Worm (Caenorhabditis elegans) whole organism, L4 larva: ENCODE measurements around the gene chpf-1.

Source experiments
- D1046.2 ChIP-seq: fragments of 200-800 bp; sonication (Bioruptor generic); IDR thresholded peaks from 2 replicates; pipeline ENCODE4 v1.3.6; 2022; ENCODE audit warnings: missing genetic modification characterization, missing compliant biosample characterization
- F26F4.8 ChIP-seq: fragments of 200-800 bp; sonication (Bioruptor generic); conservative IDR thresholded peaks from 2 replicates; pipeline ENCODE4 v1.3.6; 2022; ENCODE audit warnings: missing genetic modification characterization, missing compliant biosample characterization
- F37D6.2 ChIP-seq: sonication (generic microtip); optimal IDR thresholded peaks from 2 replicates; lab custom pipeline; 2016; ENCODE audit warnings: mild to moderate bottlenecking, missing genetic modification characterization, missing compliant biosample characterization
- F49E8.2 ChIP-seq: sonication (generic microtip); optimal IDR thresholded peaks from 2 replicates; lab custom pipeline; 2016; ENCODE audit warnings: missing compliant biosample characterization, mild to moderate bottlenecking, missing genetic modification characterization, borderline replicate concordance
- R02D3.7 ChIP-seq: fragments of 150-350 bp; sonication (generic microtip); optimal IDR thresholded peaks from 3 replicates; lab custom pipeline; 2014; ENCODE audit warnings: missing biosample characterization, missing genetic modification characterization
- Y105C5A.15 ChIP-seq: fragments of 200-800 bp; sonication (Bioruptor generic); IDR thresholded peaks from 2 replicates; pipeline ENCODE4 v1.3.6; 2022; ENCODE audit warnings: missing genetic modification characterization, missing compliant biosample characterization
- Y48G9A.11 ChIP-seq: fragments of 200-800 bp; sonication (Bioruptor generic); IDR thresholded peaks from 2 replicates; pipeline ENCODE4 v1.3.6; 2022; ENCODE audit warnings: missing genetic modification reagents, missing genetic modification characterization, missing compliant biosample characterization
- aly-2 ChIP-seq: sonication (generic microtip); optimal IDR thresholded peaks from 2 replicates; lab custom pipeline; 2018; ENCODE audit warnings: missing biosample characterization, missing genetic modification characterization
- ama-1 ChIP-seq: fragments of 150-350 bp; optimal IDR thresholded peaks from 2 replicates; lab custom pipeline; 2014; ENCODE audit warnings: inconsistent platforms, mixed read lengths
- arid-1 ChIP-seq: fragments of 200-800 bp; sonication (Bioruptor generic); conservative IDR thresholded peaks from 2 replicates; pipeline ENCODE4 v1.3.6; 2022; ENCODE audit warnings: missing genetic modification reagents, missing genetic modification characterization, missing compliant biosample characterization
- ceh-20 ChIP-seq: fragments of 200-800 bp; sonication (Bioruptor generic); IDR thresholded peaks from 2 replicates; pipeline ENCODE4 v1.3.6; 2022; ENCODE audit warnings: missing genetic modification reagents, missing genetic modification characterization, missing compliant biosample characterization
- ceh-28 ChIP-seq: fragments of 150-350 bp; optimal IDR thresholded peaks from 2 replicates; lab custom pipeline; 2014; ENCODE audit warnings: missing biosample characterization, missing genetic modification reagents, missing genetic modification characterization
- ceh-32 ChIP-seq: sonication (generic microtip); optimal IDR thresholded peaks from 2 replicates; lab custom pipeline; 2016; ENCODE audit warnings: mild to moderate bottlenecking, missing genetic modification characterization, missing compliant biosample characterization; ENCODE audit not compliant: poor library complexity
- ceh-62 ChIP-seq: sonication (generic microtip); optimal IDR thresholded peaks from 2 replicates; lab custom pipeline; 2017; ENCODE audit warnings: missing biosample characterization, missing genetic modification characterization
- ceh-82 ChIP-seq: sonication (generic microtip); optimal IDR thresholded peaks from 2 replicates; lab custom pipeline; 2017; ENCODE audit warnings: missing biosample characterization, missing genetic modification characterization
- ces-1 ChIP-seq: fragments of 150-350 bp; sonication (generic microtip); optimal IDR thresholded peaks from 4 replicates; lab custom pipeline; 2014; ENCODE audit warnings: missing biosample characterization, missing genetic modification reagents, missing genetic modification characterization
- daf-12 ChIP-seq: fragments of 150-350 bp; optimal IDR thresholded peaks from 2 replicates; lab custom pipeline; 2014; ENCODE audit warnings: missing biosample characterization, missing genetic modification reagents, missing genetic modification characterization
- daf-8 ChIP-seq: fragments of 200-800 bp; sonication (Bioruptor generic); IDR thresholded peaks from 2 replicates; pipeline ENCODE4 v1.3.6; 2022; ENCODE audit warnings: missing genetic modification characterization, missing compliant biosample characterization
- dmd-6 ChIP-seq: fragments of 200-800 bp; sonication (Bioruptor generic); IDR thresholded peaks from 2 replicates; pipeline ENCODE4 v1.3.6; 2022; ENCODE audit warnings: missing genetic modification reagents, missing genetic modification characterization, missing compliant biosample characterization
- dmd-9 ChIP-seq: fragments of 200-800 bp; sonication (Bioruptor generic); IDR thresholded peaks from 2 replicates; pipeline ENCODE4 v1.3.6; 2022; ENCODE audit warnings: missing genetic modification reagents, missing genetic modification characterization, missing compliant biosample characterization
- dpl-1 ChIP-seq: fragments of 150-350 bp; optimal IDR thresholded peaks from 2 replicates; lab custom pipeline; 2014; ENCODE audit warnings: missing biosample characterization, missing genetic modification reagents, missing genetic modification characterization
- duxl-1 ChIP-seq: sonication (generic microtip); optimal IDR thresholded peaks from 2 replicates; lab custom pipeline; 2016; ENCODE audit warnings: mild to moderate bottlenecking, missing genetic modification characterization, moderate library complexity, missing compliant biosample characterization; ENCODE audit not compliant: poor library complexity
- gei-8 ChIP-seq: fragments of 200-800 bp; sonication (Bioruptor generic); optimal IDR thresholded peaks from 2 replicates; lab custom pipeline; 2018; ENCODE audit warnings: mild to moderate bottlenecking, missing genetic modification characterization, missing compliant biosample characterization
- hif-1 ChIP-seq, 2 experiments: sonication (generic microtip); optimal IDR thresholded peaks; 2 replicates each; lab custom pipeline; 2016 to 2017; ENCODE audit warnings: missing compliant biosample characterization in 2 of 2, missing genetic modification characterization in 2 of 2, missing genetic modification reagents in 2 of 2, missing genotype in 2 of 2, mild to moderate bottlenecking in 1 of 2
- hlh-11 ChIP-seq: fragments of 200-800 bp; sonication (Bioruptor generic); optimal IDR thresholded peaks from 2 replicates; lab custom pipeline; 2018; ENCODE audit warnings: mild to moderate bottlenecking, missing genetic modification characterization, missing compliant biosample characterization
- hlh-30 ChIP-seq: sonication (generic microtip); optimal IDR thresholded peaks from 2 replicates; lab custom pipeline; 2017; ENCODE audit warnings: antibody characterized with exemption, mild to moderate bottlenecking, missing genetic modification characterization, missing compliant biosample characterization; ENCODE audit not compliant: insufficient read depth
- jun-1 ChIP-seq: fragments of 150-350 bp; optimal IDR thresholded peaks from 2 replicates; lab custom pipeline; 2014; ENCODE audit warnings: missing biosample characterization, missing genetic modification reagents, missing genetic modification characterization
- lim-7 ChIP-seq: fragments of 200-800 bp; sonication (Bioruptor generic); IDR thresholded peaks from 2 replicates; pipeline ENCODE4 v1.3.6; 2022; ENCODE audit warnings: missing genetic modification characterization, missing compliant biosample characterization
- lin-15B ChIP-seq: fragments of 150-350 bp; sonication (generic microtip); optimal IDR thresholded peaks from 3 replicates; lab custom pipeline; 2014; ENCODE audit warnings: missing biosample characterization, missing genetic modification characterization
- lin-39 ChIP-seq: fragments of 150-350 bp; optimal IDR thresholded peaks from 2 replicates; lab custom pipeline; 2014; ENCODE audit warnings: missing biosample characterization, missing genetic modification reagents, missing genetic modification characterization
- lsy-2 ChIP-seq, 2 experiments: fragments of 150-350 bp in 1 of 2; sonication (generic microtip) in 1 of 2; optimal IDR thresholded peaks; 2 replicates each; lab custom pipeline; 2014 to 2017; ENCODE audit warnings: missing biosample characterization in 2 of 2, missing genetic modification characterization in 2 of 2
- mdl-1 ChIP-seq, 2 experiments: fragments of 150-350 bp in 1 of 2; sonication (generic microtip) in 1 of 2; optimal IDR thresholded peaks; 2 replicates each; lab custom pipeline; 2014 to 2017; ENCODE audit warnings: missing biosample characterization in 2 of 2, missing genetic modification characterization in 2 of 2
- mep-1 ChIP-seq: fragments of 150-350 bp; sonication (generic microtip); optimal IDR thresholded peaks from 3 replicates; lab custom pipeline; 2014; ENCODE audit warnings: missing biosample characterization, missing genetic modification characterization
- mes-2 ChIP-seq: sonication (generic microtip); optimal IDR thresholded peaks from 2 replicates; lab custom pipeline; 2016; ENCODE audit warnings: missing genotype, mild to moderate bottlenecking, missing genetic modification characterization, missing compliant biosample characterization; ENCODE audit not compliant: poor library complexity, severe bottlenecking
- nhr-10 ChIP-seq: fragments of 150-350 bp; optimal IDR thresholded peaks from 2 replicates; lab custom pipeline; 2014; ENCODE audit warnings: missing biosample characterization, missing genetic modification characterization
- nhr-111 ChIP-seq: fragments of 200-800 bp; sonication (Bioruptor generic); optimal IDR thresholded peaks from 2 replicates; lab custom pipeline; 2018; ENCODE audit warnings: mild to moderate bottlenecking, missing genetic modification characterization, missing compliant biosample characterization
- nhr-237 ChIP-seq: sonication (generic microtip); optimal IDR thresholded peaks from 2 replicates; lab custom pipeline; 2017; ENCODE audit warnings: missing biosample characterization, missing genetic modification characterization
- nhr-25 ChIP-seq: sonication (generic microtip); optimal IDR thresholded peaks from 2 replicates; lab custom pipeline; 2017; ENCODE audit warnings: missing genetic modification characterization, mild to moderate bottlenecking, missing compliant biosample characterization, antibody characterized with exemption, moderate library complexity, borderline replicate concordance; ENCODE audit not compliant: insufficient read depth
- nhr-28 ChIP-seq: fragments of 150-350 bp; optimal IDR thresholded peaks from 2 replicates; lab custom pipeline; 2014; ENCODE audit warnings: missing biosample characterization, missing genetic modification characterization
- nhr-42 ChIP-seq: fragments of 200-800 bp; sonication (Bioruptor generic); IDR thresholded peaks from 2 replicates; pipeline ENCODE4 v1.3.6; 2022; ENCODE audit warnings: missing genetic modification characterization, missing compliant biosample characterization
- nhr-77 ChIP-seq: fragments of 150-350 bp; optimal IDR thresholded peaks from 2 replicates; lab custom pipeline; 2014; ENCODE audit warnings: missing biosample characterization, missing genetic modification characterization
- rbr-2 ChIP-seq: sonication (generic microtip); optimal IDR thresholded peaks from 2 replicates; lab custom pipeline; 2016; ENCODE audit warnings: missing genotype, missing genetic modification characterization, missing compliant biosample characterization
- sdz-12 ChIP-seq: fragments of 200-800 bp; sonication (Bioruptor generic); optimal IDR thresholded peaks from 2 replicates; lab custom pipeline; 2018; ENCODE audit warnings: mild to moderate bottlenecking, missing genetic modification characterization, missing compliant biosample characterization
- set-16 ChIP-seq: fragments of 200-800 bp; sonication (Bioruptor generic); IDR thresholded peaks from 2 replicates; pipeline ENCODE4 v1.3.6; 2022; ENCODE audit warnings: missing genetic modification reagents, missing genetic modification characterization, missing compliant biosample characterization
- skn-1 ChIP-seq: fragments of 150-350 bp; optimal IDR thresholded peaks from 2 replicates; lab custom pipeline; 2014; ENCODE audit warnings: missing biosample characterization, missing genetic modification characterization
- snpc-4 ChIP-seq: fragments of 150-350 bp; optimal IDR thresholded peaks from 2 replicates; lab custom pipeline; 2014; ENCODE audit warnings: missing biosample characterization, missing genetic modification characterization
- spr-1 ChIP-seq: sonication (generic microtip); optimal IDR thresholded peaks from 2 replicates; lab custom pipeline; 2016; ENCODE audit warnings: mild to moderate bottlenecking, missing genetic modification characterization, missing compliant biosample characterization
- spr-3 ChIP-seq: fragments of 200-800 bp; sonication (Bioruptor generic); optimal IDR thresholded peaks from 2 replicates; lab custom pipeline; 2018; ENCODE audit warnings: mild to moderate bottlenecking, missing genetic modification characterization, missing compliant biosample characterization
- zag-1 ChIP-seq: fragments of 150-350 bp; optimal IDR thresholded peaks from 2 replicates; lab custom pipeline; 2014; ENCODE audit warnings: missing biosample characterization, missing genetic modification characterization
- zfp-2 ChIP-seq: sonication (generic microtip); optimal IDR thresholded peaks from 2 replicates; lab custom pipeline; 2016; ENCODE audit warnings: mild to moderate bottlenecking, missing genetic modification characterization, missing compliant biosample characterization
- zfp-3 ChIP-seq: fragments of 200-800 bp; sonication (Bioruptor generic); conservative IDR thresholded peaks from 2 replicates; pipeline ENCODE4 v1.3.6; 2022; ENCODE audit warnings: missing genetic modification reagents, missing genetic modification characterization, missing compliant biosample characterization
- zip-2 ChIP-seq: fragments of 150-350 bp; optimal IDR thresholded peaks from 2 replicates; lab custom pipeline; 2014; ENCODE audit warnings: missing biosample characterization, missing genetic modification characterization

The chpf-1 gene

DNA sequence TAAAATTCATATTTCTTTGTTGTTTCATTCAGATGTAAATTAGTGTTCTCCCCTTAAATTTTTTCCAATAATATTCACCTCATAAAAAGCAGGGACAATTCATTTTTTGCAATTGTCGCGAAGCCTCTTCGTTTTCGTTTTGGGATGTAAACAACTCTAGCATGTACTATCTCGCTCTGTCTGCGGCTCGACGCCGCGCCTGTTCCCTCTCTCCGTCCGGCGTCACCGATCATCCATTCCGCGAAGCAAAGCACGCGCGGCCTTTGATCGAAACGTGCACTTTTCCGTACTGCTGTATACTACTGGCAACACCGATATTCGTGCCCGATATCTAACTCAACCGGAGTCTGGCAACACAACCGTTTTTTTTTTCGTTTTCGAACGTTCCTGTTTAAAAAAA lies 43.7 kb upstream of the chpf-1 start (continued):
- no peak for TF ChIP-seq spr-3 (GFP tag; lab: Kevin White, UChicago)
- no peak for TF ChIP-seq ceh-20 (GFP tag; lab: Robert Waterston, UW)
- no peak for TF ChIP-seq zip-2
- no peak for TF ChIP-seq gei-8 (GFP tag; lab: Kevin White, UChicago)
- TF ChIP-seq hlh-30 (tag; lab: Kevin White, UChicago) = peak; percentile 78
- no peak for TF ChIP-seq dmd-9 (GFP tag; lab: Robert Waterston, UW)
- TF ChIP-seq Y48G9A.11 = no peak
- no peak for TF ChIP-seq nhr-28
- TF ChIP-seq ama-1 (lab: Kevin White, UChicago) = peak; percentile 1
- TF ChIP-seq skn-1 (tag; lab: Kevin White, UChicago) = no peak
- TF ChIP-seq lin-15B (tag; lab: Kevin White, UChicago) = no peak
- no peak for TF ChIP-seq R02D3.7 (tag; lab: Kevin White, UChicago)
- TF ChIP-seq duxl-1 (tag; lab: Kevin White, UChicago) = no peak
- TF ChIP-seq set-16 = peak; percentile 52
- no peak for TF ChIP-seq sdz-12 (GFP tag; lab: Kevin White, UChicago)
- no peak for TF ChIP-seq ceh-62 (tag; lab: Kevin White, UChicago)
- no peak for TF ChIP-seq nhr-111 (GFP tag; lab: Kevin White, UChicago)
- no peak for TF ChIP-seq lin-39
- TF ChIP-seq nhr-42 (GFP tag; lab: Robert Waterston, UW) = no peak
- no peak for TF ChIP-seq nhr-25 (tag; lab: Kevin White, UChicago)
- TF ChIP-seq daf-12 (tag; lab: Kevin White, UChicago) = no peak
- no peak for TF ChIP-seq F26F4.8
- no peak for TF ChIP-seq jun-1 (tag; lab: Kevin White, UChicago)
- no peak for TF ChIP-seq zag-1 (tag; lab: Kevin White, UChicago)
- TF ChIP-seq hlh-11 = peak; percentile 65
- TF ChIP-seq mep-1 (tag; lab: Kevin White, UChicago) = no peak
- TF ChIP-seq nhr-77 (tag; lab: Kevin White, UChicago) = no peak
- TF ChIP-seq F49E8.2 (tag; lab: Kevin White, UChicago) = no peak
- no peak for TF ChIP-seq zfp-2 (tag; lab: Kevin White, UChicago)
- TF ChIP-seq arid-1 (GFP tag; lab: Robert Waterston, UW) = no peak
- TF ChIP-seq ceh-32 (tag; lab: Kevin White, UChicago) = no peak
- no peak for TF ChIP-seq ceh-82 (tag; lab: Kevin White, UChicago)
- no peak for TF ChIP-seq spr-1
- TF ChIP-seq ces-1 = no peak
- peak; percentile 21 for TF ChIP-seq rbr-2 (tag; lab: Kevin White, UChicago)
- TF ChIP-seq dmd-6 (GFP tag; lab: Robert Waterston, UW) = peak; percentile 31
- peak; percentile 14 to 81 for TF ChIP-seq mdl-1 (tag; optimal IDR thresholded peaks at IDR 0.05; lab: Kevin White, UChicago)
- no peak for TF ChIP-seq daf-8 (GFP tag; lab: Robert Waterston, UW)
- no peak for TF ChIP-seq zfp-3
- TF ChIP-seq hif-1 (tag; optimal IDR thresholded peaks at IDR 0.05; lab: Kevin White, UChicago) = peak in 1 of 2 experiments; percentile 68
- no peak for TF ChIP-seq aly-2
- TF ChIP-seq ceh-28 (tag; lab: Kevin White, UChicago) = no peak
- TF ChIP-seq nhr-237 (tag; lab: Kevin White, UChicago) = no peak
- TF ChIP-seq nhr-10 (tag; lab: Kevin White, UChicago) = no peak
- TF ChIP-seq snpc-4 (tag; lab: Kevin White, UChicago) = no peak
- TF ChIP-seq D1046.2 (GFP tag; lab: Robert Waterston, UW) = no peak
- no peak for TF ChIP-seq lim-7
- no peak for TF ChIP-seq dpl-1
- no peak for TF ChIP-seq Y105C5A.15 (GFP tag; lab: Robert Waterston, UW)
- no peak for TF ChIP-seq lsy-2 (tag; optimal IDR thresholded peaks at IDR 0.05; lab: Kevin White, UChicago)
- TF ChIP-seq mes-2 (tag; lab: Kevin White, UChicago) = peak; percentile 39
- no peak for TF ChIP-seq F37D6.2 (tag; lab: Kevin White, UChicago)
